Fruit fly (Drosophila melanogaster) whole organism, wandering third instar larva: Measurements from ENCODE around the gene CG7884.

Experiments used
- CG32264 ChIP-seq: fragments of 200-800 bp; sonication (Bioruptor generic); optimal IDR thresholded peaks from 2 replicates; lab custom pipeline; 2016; ENCODE audit warnings: missing biosample characterization, missing genetic modification characterization
- CG9705 ChIP-seq: fragments of 200-800 bp; sonication (Bioruptor generic); optimal IDR thresholded peaks from 2 replicates; lab custom pipeline; 2018; ENCODE audit warnings: missing biosample characterization, mild to moderate bottlenecking, missing genetic modification characterization
- CrebA ChIP-seq: fragments of 200-800 bp; sonication (Bioruptor generic); optimal IDR thresholded peaks from 2 replicates; lab custom pipeline; 2016; ENCODE audit warnings: missing biosample characterization, mild to moderate bottlenecking, missing genetic modification characterization, borderline replicate concordance
- Dfd ChIP-seq: fragments of >200 bp; optimal IDR thresholded peaks from 2 replicates; lab custom pipeline; 2017; ENCODE audit warnings: missing biosample characterization, missing genetic modification characterization
- Dif ChIP-seq: fragments of 200-275, 200-300 bp; sonication (Bioruptor generic); optimal IDR thresholded peaks from 2 replicates; lab custom pipeline; 2018; ENCODE audit warnings: missing biosample characterization, missing genetic modification characterization; ENCODE audit not compliant: partially characterized antibody
- GATAd ChIP-seq: sonication (Bioruptor generic); optimal IDR thresholded peaks from 2 replicates; lab custom pipeline; 2016; ENCODE audit warnings: missing biosample characterization, missing genetic modification characterization
- HLH106 ChIP-seq: fragments of 200-800 bp; optimal IDR thresholded peaks from 3 replicates; lab custom pipeline; 2019; ENCODE audit warnings: missing biosample characterization, mild to moderate bottlenecking, missing genetic modification characterization, moderate library complexity
- Hr78 ChIP-seq: fragments of >200 bp; optimal IDR thresholded peaks from 2 replicates; lab custom pipeline; 2017; ENCODE audit warnings: missing biosample characterization, missing genetic modification characterization
- Hr83 ChIP-seq: fragments of 200-300 bp; sonication (Bioruptor generic); optimal IDR thresholded peaks from 2 replicates; lab custom pipeline; 2016; ENCODE audit warnings: missing biosample characterization, mild to moderate bottlenecking, missing genetic modification characterization, moderate library complexity; ENCODE audit not compliant: poor library complexity, severe bottlenecking
- Myc ChIP-seq: fragments of >200 bp; optimal IDR thresholded peaks from 2 replicates; lab custom pipeline; 2017
- N ChIP-seq: fragments of >200 bp; optimal IDR thresholded peaks from 2 replicates; lab custom pipeline; 2018; ENCODE audit warnings: missing biosample characterization, missing external identifiers, missing genetic modification characterization
- OdsH ChIP-seq: fragments of 200-800 bp; sonication (Bioruptor generic); optimal IDR thresholded peaks from 2 replicates; lab custom pipeline; 2016; ENCODE audit warnings: missing biosample characterization, mild to moderate bottlenecking, missing genetic modification characterization
- Rel ChIP-seq, 2 experiments: fragments of 200-800 bp; sonication (Bioruptor generic) in 1 of 2; optimal IDR thresholded peaks; 2 replicates in 1 of 2; 3 replicates in 1 of 2; lab custom pipeline; 2016 to 2019; ENCODE audit warnings: mild to moderate bottlenecking in 2 of 2, missing biosample characterization in 2 of 2, missing genetic modification characterization in 2 of 2, moderate library complexity in 1 of 2
- Vsx2 ChIP-seq: fragments of 200-300, 225-300 bp; sonication (Bioruptor generic); optimal IDR thresholded peaks from 2 replicates; lab custom pipeline; 2018; ENCODE audit warnings: missing biosample characterization, missing genetic modification characterization; ENCODE audit not compliant: partially characterized antibody
- br ChIP-seq: fragments of 200-800 bp; sonication (Bioruptor generic); optimal IDR thresholded peaks from 2 replicates; lab custom pipeline; 2016; ENCODE audit warnings: missing biosample characterization, missing genetic modification characterization
- brk ChIP-seq: fragments of 200-800 bp; sonication (Bioruptor generic); optimal IDR thresholded peaks from 2 replicates; lab custom pipeline; 2016; ENCODE audit warnings: missing biosample characterization, mild to moderate bottlenecking, missing genetic modification characterization
- dl ChIP-seq, 2 experiments: fragments of 175-275, 200-275 bp in 1 of 2; fragments of 200-275 bp in 1 of 2; sonication (Bioruptor generic); optimal IDR thresholded peaks; lab custom pipeline; 2018; ENCODE audit warnings: mild to moderate bottlenecking in 2 of 2, missing biosample characterization in 2 of 2, missing genetic modification characterization in 2 of 2, moderate library complexity in 2 of 2; ENCODE audit not compliant: partially characterized antibody in 2 of 2, insufficient read depth in 1 of 2
- dmrt93B ChIP-seq: fragments of 200-800 bp; sonication (Bioruptor generic); optimal IDR thresholded peaks from 2 replicates; lab custom pipeline; 2018; ENCODE audit warnings: missing biosample characterization, mild to moderate bottlenecking, missing genetic modification characterization
- dsf ChIP-seq: sonication (Bioruptor generic); optimal IDR thresholded peaks from 2 replicates; lab custom pipeline; 2016; ENCODE audit warnings: missing biosample characterization, missing genetic modification characterization, borderline replicate concordance
- ey ChIP-seq: fragments of 200-800 bp; sonication (Bioruptor generic); optimal IDR thresholded peaks from 2 replicates; lab custom pipeline; 2016; ENCODE audit warnings: missing biosample characterization, missing genetic modification characterization
- foxo ChIP-seq, 2 experiments: fragments of 200-800 bp; sonication (Bioruptor generic); optimal IDR thresholded peaks; 2 replicates in 1 of 2; 3 replicates in 1 of 2; lab custom pipeline; 2016 to 2017; ENCODE audit warnings: missing biosample characterization in 2 of 2, missing genetic modification characterization in 2 of 2
- fru ChIP-seq: fragments of 200-800 bp; sonication (Bioruptor generic); optimal IDR thresholded peaks from 3 replicates; lab custom pipeline; 2016; ENCODE audit warnings: missing biosample characterization, mild to moderate bottlenecking, missing genetic modification characterization
- h ChIP-seq: fragments of 200-800 bp; sonication (Bioruptor generic); optimal IDR thresholded peaks from 3 replicates; lab custom pipeline; 2016; ENCODE audit warnings: missing biosample characterization, mild to moderate bottlenecking, missing genetic modification characterization
- jim ChIP-seq: fragments of 175-275, 200-325 bp; sonication (Bioruptor generic); optimal IDR thresholded peaks from 2 replicates; lab custom pipeline; 2016; ENCODE audit warnings: missing biosample characterization, mild to moderate bottlenecking, missing genetic modification characterization
- lola ChIP-seq: fragments of >200 bp; optimal IDR thresholded peaks from 2 replicates; lab custom pipeline; 2017; ENCODE audit warnings: missing biosample characterization, missing genetic modification characterization
- pan ChIP-seq: fragments of >200 bp; optimal IDR thresholded peaks from 2 replicates; lab custom pipeline; 2017
- psq ChIP-seq: fragments of 200-800 bp; sonication (Bioruptor generic); optimal IDR thresholded peaks from 3 replicates; lab custom pipeline; 2017; ENCODE audit warnings: missing biosample characterization, mild to moderate bottlenecking, missing genetic modification characterization, moderate library complexity
- rgr ChIP-seq: fragments of 200-800 bp; sonication (Bioruptor generic); optimal IDR thresholded peaks from 3 replicates; lab custom pipeline; 2016; ENCODE audit warnings: missing biosample characterization, mild to moderate bottlenecking, missing genetic modification characterization
- sage ChIP-seq: fragments of 200-800 bp; sonication (Bioruptor generic); optimal IDR thresholded peaks from 2 replicates; lab custom pipeline; 2016; ENCODE audit warnings: missing biosample characterization, mild to moderate bottlenecking, missing genetic modification characterization
- sv ChIP-seq: fragments of 200-800 bp; sonication (Bioruptor generic); optimal IDR thresholded peaks from 3 replicates; lab custom pipeline; 2016; ENCODE audit warnings: missing biosample characterization, missing genetic modification characterization
- tai ChIP-seq: sonication (Bioruptor generic); optimal IDR thresholded peaks from 2 replicates; lab custom pipeline; 2016; ENCODE audit warnings: missing biosample characterization, missing genetic modification characterization
- woc ChIP-seq: sonication (Bioruptor generic); optimal IDR thresholded peaks from 2 replicates; lab custom pipeline; 2016; ENCODE audit warnings: missing biosample characterization, mild to moderate bottlenecking, missing genetic modification characterization

CG7884 gene

dm6 chrX:19262553-19262952 lies 42.1 kb downstream of the CG7884 start:
- TF ChIP-seq dl (GFP tag; optimal IDR thresholded peaks at IDR 0.05; lab: Kevin White, UChicago; ENCODE audit: insufficient read depth in 1 of 2, partially characterized antibody in 2 of 2) = no peak
- TF ChIP-seq HLH106 (tag; lab: Kevin White, UChicago) = peak; percentile 14

- TF ChIP-seq pan (lab: Kevin White, UChicago) = no peak
- no peak for TF ChIP-seq ey (GFP tag; lab: Kevin White, UChicago)
- TF ChIP-seq dl (GFP tag; optimal IDR thresholded peaks at IDR 0.05; lab: Kevin White, UChicago; ENCODE audit: insufficient read depth in 1 of 2, partially characterized antibody in 2 of 2) = no peak
- no peak for TF ChIP-seq lola
- no peak for TF ChIP-seq OdsH (GFP tag; lab: Kevin White, UChicago)
- TF ChIP-seq fru (GFP tag; lab: Kevin White, UChicago) = no peak
- no peak for TF ChIP-seq foxo (GFP tag; optimal IDR thresholded peaks at IDR 0.05; lab: Kevin White, UChicago)
- TF ChIP-seq rgr (GFP tag; lab: Kevin White, UChicago) = no peak
- no peak for TF ChIP-seq Vsx2 (GFP tag; lab: Kevin White, UChicago)
- no peak for TF ChIP-seq HLH106 (tag; lab: Kevin White, UChicago)
- no peak for TF ChIP-seq CrebA (GFP tag; lab: Kevin White, UChicago)
- TF ChIP-seq brk (GFP tag; lab: Kevin White, UChicago) = no peak
- no peak for TF ChIP-seq dsf (GFP tag; lab: Kevin White, UChicago)
Measured at dm6 chrX:19264396-19264795, 44.0 kb downstream of the CG7884 start.

dm6 chrX:19265802-19266479 lies 45.5 kb downstream of the CG7884 start:
- TF ChIP-seq sage (GFP tag; lab: Kevin White, UChicago) (no peak), dmrt93B (GFP tag; lab: Kevin White, UChicago) (no peak), br (GFP tag; lab: Kevin White, UChicago) (no peak), dl (GFP tag; optimal IDR thresholded peaks at IDR 0.05; lab: Kevin White, UChicago; ENCODE audit: insufficient read depth in 1 of 2, partially characterized antibody in 2 of 2) (no peak), OdsH (GFP tag; lab: Kevin White, UChicago) (no peak), brk (GFP tag; lab: Kevin White, UChicago) (no peak), psq (no peak), HLH106 (tag; lab: Kevin White, UChicago) (no peak), GATAd (GFP tag; lab: Kevin White, UChicago) (no peak), N (GFP tag; lab: Kevin White, UChicago) (no peak), Dfd (GFP tag; lab: Kevin White, UChicago) (no peak), CG9705 (GFP tag; lab: Kevin White, UChicago) (no peak), jim (GFP tag; lab: Kevin White, UChicago) (no peak), dsf (GFP tag; lab: Kevin White, UChicago) (no peak), Dif (GFP tag; lab: Kevin White, UChicago) (no peak), h (GFP tag; lab: Kevin White, UChicago) (no peak), fru (GFP tag; lab: Kevin White, UChicago) (no peak), tai (GFP tag; lab: Kevin White, UChicago) (no peak)
- TF ChIP-seq, all 38 proteins: peak for 0

- TF ChIP-seq sage (GFP tag; lab: Kevin White, UChicago) (no peak), pan (lab: Kevin White, UChicago) (no peak), fru (GFP tag; lab: Kevin White, UChicago) (no peak), CG32264 (GFP tag; lab: Kevin White, UChicago) (no peak), sv (no peak), Dfd (GFP tag; lab: Kevin White, UChicago) (no peak), jim (GFP tag; lab: Kevin White, UChicago) (peak; percentile 36), dmrt93B (GFP tag; lab: Kevin White, UChicago) (no peak), CrebA (GFP tag; lab: Kevin White, UChicago) (no peak), woc (GFP tag; lab: Kevin White, UChicago) (no peak), Hr78 (no peak), ey (GFP tag; lab: Kevin White, UChicago) (peak; percentile 20), Hr83 (no peak), Rel (GFP tag; optimal IDR thresholded peaks at IDR 0.05; lab: Kevin White, UChicago) (no peak), Rel (tag; optimal IDR thresholded peaks at IDR 0.05; lab: Kevin White, UChicago) (peak; percentile 53), Vsx2 (GFP tag; lab: Kevin White, UChicago) (no peak), h (GFP tag; lab: Kevin White, UChicago) (no peak), dsf (GFP tag; lab: Kevin White, UChicago) (no peak), brk (GFP tag; lab: Kevin White, UChicago) (no peak), OdsH (GFP tag; lab: Kevin White, UChicago) (peak; percentile 25), Myc (no peak), lola (no peak), GATAd (GFP tag; lab: Kevin White, UChicago) (no peak)
Measured at dm6 chrX:19268484-19269068, 48.2 kb downstream of the CG7884 start, which contains the start of gene CG8010. Gene CG8010, minus strand, starts transcription at chrX:19268896.
